Worm (Caenorhabditis elegans) whole organism, early embryonic: ENCODE results near the gene uggt-1.

Experiments
- B0310.2 ChIP-seq: sonication (generic microtip); optimal IDR thresholded peaks from 2 replicates; lab custom pipeline; 2016; ENCODE audit warnings: mild to moderate bottlenecking, missing genetic modification characterization, missing compliant biosample characterization
- F13C5.2 ChIP-seq: sonication (generic microtip); optimal IDR thresholded peaks from 2 replicates; lab custom pipeline; 2017; ENCODE audit warnings: mild to moderate bottlenecking, missing genetic modification characterization, inconsistent platforms, missing compliant biosample characterization
- aly-1 ChIP-seq: sonication (generic microtip); optimal IDR thresholded peaks from 2 replicates; lab custom pipeline; 2016; ENCODE audit warnings: missing genetic modification characterization, missing compliant biosample characterization
- ama-1 ChIP-seq: fragments of 150-350 bp; optimal IDR thresholded peaks from 2 replicates; lab custom pipeline; 2014
- ceh-13 ChIP-seq: fragments of 200-800 bp; sonication (Bioruptor generic); optimal IDR thresholded peaks from 2 replicates; lab custom pipeline; 2018; ENCODE audit warnings: mild to moderate bottlenecking, missing genetic modification characterization, missing compliant biosample characterization
- ceh-36 ChIP-seq: sonication (generic microtip); optimal IDR thresholded peaks from 2 replicates; lab custom pipeline; 2016; ENCODE audit warnings: missing genetic modification characterization, inconsistent platforms, missing compliant biosample characterization
- ets-7 ChIP-seq: sonication (generic microtip); optimal IDR thresholded peaks from 2 replicates; lab custom pipeline; 2016; ENCODE audit warnings: missing genotype, missing genetic modification characterization, missing compliant biosample characterization
- flt-1 ChIP-seq: fragments of 200-800 bp; sonication (Bioruptor generic); IDR thresholded peaks from 2 replicates; pipeline ENCODE4 v1.3.6; 2022; ENCODE audit warnings: missing genetic modification characterization, missing compliant biosample characterization
- hmbx-1 ChIP-seq: sonication (generic microtip); optimal IDR thresholded peaks from 2 replicates; lab custom pipeline; 2016; ENCODE audit warnings: mild to moderate bottlenecking, missing genetic modification characterization, missing compliant biosample characterization
- hmg-4 ChIP-seq: fragments of 200-800 bp; sonication (Bioruptor generic); optimal IDR thresholded peaks from 2 replicates; lab custom pipeline; 2018; ENCODE audit warnings: mild to moderate bottlenecking, missing genetic modification characterization, missing compliant biosample characterization
- hnd-1 ChIP-seq: sonication (generic microtip); optimal IDR thresholded peaks from 2 replicates; lab custom pipeline; 2016; ENCODE audit warnings: missing genetic modification characterization, missing compliant biosample characterization
- pes-1 ChIP-seq: fragments of 200-800 bp; sonication (Bioruptor generic); IDR thresholded peaks from 2 replicates; pipeline ENCODE4 v1.3.6; 2022; ENCODE audit warnings: missing genetic modification reagents, missing genetic modification characterization, missing compliant biosample characterization
- scrt-1 ChIP-seq: fragments of 200-800 bp; sonication (Bioruptor generic); IDR thresholded peaks from 2 replicates; pipeline ENCODE4 v1.3.6; 2022; ENCODE audit warnings: missing genetic modification characterization, missing compliant biosample characterization
- sea-1 ChIP-seq: fragments of 200-800 bp; sonication (Bioruptor generic); conservative IDR thresholded peaks from 2 replicates; pipeline ENCODE4 v1.3.6; 2022; ENCODE audit warnings: missing genetic modification characterization, missing compliant biosample characterization
- tbx-11 ChIP-seq: fragments of 200-800 bp; sonication (Bioruptor generic); IDR thresholded peaks from 2 replicates; pipeline ENCODE4 v1.3.6; 2022; ENCODE audit warnings: missing genetic modification characterization, missing compliant biosample characterization
- tbx-37 ChIP-seq: fragments of 200-800 bp; sonication (Bioruptor generic); conservative IDR thresholded peaks from 2 replicates; pipeline ENCODE4 v1.3.6; 2022; ENCODE audit warnings: missing genetic modification reagents, missing genetic modification characterization, missing compliant biosample characterization
- tra-4 ChIP-seq: sonication (generic microtip); optimal IDR thresholded peaks from 2 replicates; lab custom pipeline; 2017; ENCODE audit warnings: missing genetic modification characterization, missing compliant biosample characterization

uggt-1 gene

DNA sequence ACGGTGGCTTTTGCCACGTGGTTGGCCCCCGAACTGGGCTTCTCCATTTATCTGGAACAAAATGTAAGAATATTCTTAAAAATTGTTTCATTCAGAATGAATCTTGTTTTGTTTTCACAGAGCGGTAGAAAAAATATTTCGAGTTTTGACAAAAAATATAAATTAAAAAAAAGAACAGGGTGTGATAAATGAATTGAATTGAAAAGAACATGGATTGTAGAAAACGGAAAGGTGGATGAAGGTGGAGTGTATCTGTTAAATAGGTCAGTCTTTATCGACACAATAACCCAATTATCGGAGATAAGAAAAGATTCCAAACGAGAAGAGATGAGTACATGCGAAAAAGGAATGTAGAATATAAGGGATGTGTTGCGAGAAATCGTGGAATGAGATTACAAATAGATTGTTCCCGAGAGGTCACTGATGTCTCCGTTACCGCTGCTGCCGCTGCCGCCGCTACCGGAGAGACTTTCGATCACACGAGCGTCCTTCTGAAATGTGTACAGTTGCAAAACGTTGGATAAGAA lies 37.0 kb upstream of the uggt-1 start, which contains the start of gene dpy-7:
Gene dpy-7, minus strand, starts transcription at position 51 of the 527 bp plus-strand sequence.
- no peak for TF ChIP-seq B0310.2 (tag; lab: Kevin White, UChicago)
- TF ChIP-seq tbx-37, result no peak
- TF ChIP-seq tbx-11 (GFP tag; lab: Robert Waterston, UW), result no peak
- no peak for TF ChIP-seq hnd-1 (tag; lab: Kevin White, UChicago)
- TF ChIP-seq aly-1 (tag; lab: Kevin White, UChicago), result no peak
- TF ChIP-seq ceh-13 (GFP tag; lab: Kevin White, UChicago), result no peak
- no peak for TF ChIP-seq ets-7 (tag; lab: Kevin White, UChicago)
- TF ChIP-seq flt-1 (GFP tag; lab: Robert Waterston, UW), result no peak
- no peak for TF ChIP-seq sea-1 (GFP tag; lab: Robert Waterston, UW)
- TF ChIP-seq pes-1 (GFP tag; lab: Robert Waterston, UW), result no peak
- no peak for TF ChIP-seq ceh-36 (tag; lab: Kevin White, UChicago)
- TF ChIP-seq ama-1, result no peak
- no peak for TF ChIP-seq F13C5.2
- TF ChIP-seq hmbx-1 (tag; lab: Kevin White, UChicago), result no peak
- TF ChIP-seq hmg-4 (GFP tag; lab: Kevin White, UChicago), result no peak
- TF ChIP-seq scrt-1, result no peak

ce11 chrX:7536869-7537268 lies 36.1 kb upstream of the uggt-1 start:
- TF ChIP-seq flt-1 (GFP tag; lab: Robert Waterston, UW) (no peak), F13C5.2 (no peak), B0310.2 (tag; lab: Kevin White, UChicago) (no peak), hmbx-1 (tag; lab: Kevin White, UChicago) (no peak), scrt-1 (no peak), pes-1 (GFP tag; lab: Robert Waterston, UW) (no peak), ama-1 (no peak), ets-7 (tag; lab: Kevin White, UChicago) (no peak), sea-1 (GFP tag; lab: Robert Waterston, UW) (no peak), tbx-37 (no peak), tbx-11 (GFP tag; lab: Robert Waterston, UW) (no peak), ceh-36 (tag; lab: Kevin White, UChicago) (no peak), tra-4 (tag; lab: Kevin White, UChicago) (no peak)

DNA sequence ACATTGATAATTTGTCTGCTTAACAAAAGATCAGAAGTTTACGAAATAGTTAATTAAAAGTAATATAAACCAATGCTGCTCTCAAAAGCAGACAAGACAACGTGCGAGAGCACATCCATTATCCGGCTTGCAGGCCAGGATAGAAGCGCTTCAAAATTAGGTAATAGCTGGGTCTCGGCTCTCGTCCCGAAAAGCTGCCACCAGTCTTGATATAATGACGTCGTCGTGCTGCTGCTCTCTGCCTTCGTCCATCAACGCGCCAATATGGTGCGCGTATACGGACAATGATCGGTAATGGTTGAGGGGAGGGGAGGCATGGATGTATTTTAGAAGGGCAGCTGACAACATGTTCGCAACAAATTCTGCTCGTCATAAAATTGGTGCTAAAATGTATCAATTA lies 33.7 kb upstream of the uggt-1 start:
- TF ChIP-seq pes-1 (GFP tag; lab: Robert Waterston, UW) (no peak), tbx-11 (GFP tag; lab: Robert Waterston, UW) (no peak), hmg-4 (GFP tag; lab: Kevin White, UChicago) (no peak), hmbx-1 (tag; lab: Kevin White, UChicago) (no peak), hnd-1 (tag; lab: Kevin White, UChicago) (no peak), scrt-1 (no peak), tra-4 (tag; lab: Kevin White, UChicago) (no peak), F13C5.2 (no peak), ets-7 (tag; lab: Kevin White, UChicago) (no peak), ceh-36 (tag; lab: Kevin White, UChicago) (no peak)

- TF ChIP-seq scrt-1 (no peak), tra-4 (tag; lab: Kevin White, UChicago) (no peak), tbx-11 (GFP tag; lab: Robert Waterston, UW) (no peak), ets-7 (tag; lab: Kevin White, UChicago) (no peak)
Measured at ce11 chrX:7532632-7533031, 31.9 kb upstream of the uggt-1 start, which contains the start of gene ceh-14. Gene ceh-14, minus strand, starts transcription at chrX:7532732.

DNA sequence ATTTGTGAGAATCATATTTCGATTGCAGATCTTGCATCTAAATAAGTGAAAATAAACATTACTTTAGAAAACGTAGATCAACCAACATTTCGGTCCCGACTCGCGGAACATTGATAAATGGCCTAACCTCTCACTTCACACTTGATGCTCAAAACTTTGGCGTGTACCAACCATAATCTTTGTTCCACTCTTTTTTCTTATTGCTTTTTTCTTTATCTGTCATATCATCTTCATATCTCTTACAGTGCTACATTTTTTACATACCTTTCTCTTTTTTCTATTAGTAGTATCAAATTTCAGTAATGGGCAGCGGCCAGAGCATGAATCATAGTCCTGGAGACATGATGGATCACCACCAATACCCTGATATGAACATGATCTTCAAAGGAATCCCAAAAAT lies 24.5 kb upstream of the uggt-1 start, which contains the start of gene F46C8.3:
Gene F46C8.3, plus strand, starts transcription at position 301 of the 400 bp plus-strand sequence.
- no peak for TF ChIP-seq ceh-36 (tag; lab: Kevin White, UChicago)
- TF ChIP-seq scrt-1, result no peak
- TF ChIP-seq sea-1 (GFP tag; lab: Robert Waterston, UW), result no peak
- no peak for TF ChIP-seq ceh-13 (GFP tag; lab: Kevin White, UChicago)
- TF ChIP-seq tbx-11 (GFP tag; lab: Robert Waterston, UW), result no peak
- TF ChIP-seq F13C5.2, result no peak
- TF ChIP-seq flt-1 (GFP tag; lab: Robert Waterston, UW), result no peak
- TF ChIP-seq aly-1 (tag; lab: Kevin White, UChicago), result no peak
- TF ChIP-seq hnd-1 (tag; lab: Kevin White, UChicago), result no peak
- no peak for TF ChIP-seq pes-1 (GFP tag; lab: Robert Waterston, UW)
- no peak for TF ChIP-seq tbx-37
- TF ChIP-seq hmbx-1 (tag; lab: Kevin White, UChicago), result no peak
- no peak for TF ChIP-seq hmg-4 (GFP tag; lab: Kevin White, UChicago)

DNA sequence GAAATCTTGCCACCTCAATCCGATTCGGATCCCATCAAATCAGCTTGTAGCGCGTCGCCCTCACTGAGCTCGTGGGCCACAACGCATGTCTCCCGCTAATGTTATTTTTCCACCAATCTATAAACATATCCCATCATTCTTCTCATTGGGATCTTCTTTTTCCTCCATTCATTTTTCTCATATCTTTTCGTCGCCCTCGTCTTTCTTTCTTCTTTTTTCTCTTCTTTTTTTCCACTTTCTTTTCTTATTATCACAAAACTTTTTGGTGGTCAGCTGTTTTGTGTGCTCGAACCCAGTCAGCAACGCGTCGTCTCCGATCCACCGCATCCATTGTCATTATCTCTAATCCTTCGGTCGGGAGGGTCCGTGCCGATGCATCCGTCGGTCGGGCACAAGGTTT lies 23.0 kb upstream of the uggt-1 start:
- TF ChIP-seq B0310.2 (tag; lab: Kevin White, UChicago), result no peak
- no peak for TF ChIP-seq ama-1
- TF ChIP-seq pes-1 (GFP tag; lab: Robert Waterston, UW), result no peak
- no peak for TF ChIP-seq sea-1 (GFP tag; lab: Robert Waterston, UW)
- no peak for TF ChIP-seq hnd-1 (tag; lab: Kevin White, UChicago)
- TF ChIP-seq flt-1 (GFP tag; lab: Robert Waterston, UW), result no peak
- no peak for TF ChIP-seq tbx-11 (GFP tag; lab: Robert Waterston, UW)
- no peak for TF ChIP-seq ceh-13 (GFP tag; lab: Kevin White, UChicago)
- TF ChIP-seq ets-7 (tag; lab: Kevin White, UChicago), result no peak
- TF ChIP-seq tra-4 (tag; lab: Kevin White, UChicago), result no peak
- no peak for TF ChIP-seq hmg-4 (GFP tag; lab: Kevin White, UChicago)
- TF ChIP-seq aly-1 (tag; lab: Kevin White, UChicago), result no peak
- TF ChIP-seq F13C5.2, result no peak
- TF ChIP-seq ceh-36 (tag; lab: Kevin White, UChicago), result no peak
- TF ChIP-seq scrt-1, result no peak
- no peak for TF ChIP-seq hmbx-1 (tag; lab: Kevin White, UChicago)
- no peak for TF ChIP-seq tbx-37

DNA sequence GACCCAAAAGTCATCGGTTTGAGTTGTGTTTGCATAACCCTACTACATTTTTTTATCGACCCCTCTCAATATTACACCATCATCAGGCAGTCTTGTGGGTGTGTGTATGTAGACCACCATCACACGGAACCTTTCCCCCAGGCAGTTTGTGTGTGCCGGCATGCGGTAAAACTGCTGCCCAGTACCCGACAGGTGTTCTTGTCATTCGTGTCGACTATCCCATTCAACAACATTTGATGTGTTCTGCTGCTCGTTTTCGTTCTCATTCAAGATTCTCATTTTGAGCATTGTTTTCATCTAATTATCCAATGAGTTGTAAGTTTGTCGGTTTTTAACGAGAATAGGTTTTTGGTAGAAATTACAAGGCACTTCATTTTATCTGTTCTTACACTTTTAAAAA lies 21.8 kb upstream of the uggt-1 start:
- TF ChIP-seq ama-1 (no peak), scrt-1 (0 out of 2 replicates have a peak, but pooled peaks have one; percentile 40), ceh-36 (tag; lab: Kevin White, UChicago) (no peak), tra-4 (tag; lab: Kevin White, UChicago) (no peak)
